Worm (Caenorhabditis elegans) whole organism, L4 larva: Measurements from ENCODE around the gene egl-9.

Source experiments
- F37D6.2 ChIP-seq: sonication (generic microtip); optimal IDR thresholded peaks from 2 replicates; lab custom pipeline; 2016; ENCODE audit warnings: mild to moderate bottlenecking, missing genetic modification characterization, missing compliant biosample characterization
- F44E2.7 ChIP-seq: fragments of 200-800 bp; sonication (Bioruptor generic); IDR thresholded peaks from 2 replicates; pipeline ENCODE4 v2.1.2; 2022; ENCODE audit warnings: missing genetic modification characterization, missing compliant biosample characterization
- T20F7.1 ChIP-seq: fragments of 200-800 bp; sonication (Bioruptor generic); optimal IDR thresholded peaks from 2 replicates; lab custom pipeline; 2018; ENCODE audit warnings: mild to moderate bottlenecking, missing genetic modification characterization, missing compliant biosample characterization
- T26A8.4 ChIP-seq: fragments of 200-800 bp; sonication (Bioruptor generic); IDR thresholded peaks from 2 replicates; pipeline ENCODE4 v1.3.6; 2022; ENCODE audit warnings: missing genetic modification characterization, missing compliant biosample characterization
- Y48G9A.11 ChIP-seq: fragments of 200-800 bp; sonication (Bioruptor generic); IDR thresholded peaks from 2 replicates; pipeline ENCODE4 v1.3.6; 2022; ENCODE audit warnings: missing genetic modification reagents, missing genetic modification characterization, missing compliant biosample characterization
- ZK546.5 ChIP-seq, 2 experiments: sonication (generic microtip); optimal IDR thresholded peaks; 2 replicates each; lab custom pipeline; 2017; ENCODE audit warnings: missing biosample characterization in 2 of 2, missing genetic modification characterization in 2 of 2
- aha-1 ChIP-seq: fragments of 150-350 bp; peaks from one replicate; lab custom pipeline; 2014; ENCODE audit warnings: missing biosample characterization, missing genetic modification characterization
- ceh-20 ChIP-seq: fragments of 200-800 bp; sonication (Bioruptor generic); IDR thresholded peaks from 2 replicates; pipeline ENCODE4 v1.3.6; 2022; ENCODE audit warnings: missing genetic modification reagents, missing genetic modification characterization, missing compliant biosample characterization
- ceh-32 ChIP-seq: sonication (generic microtip); optimal IDR thresholded peaks from 2 replicates; lab custom pipeline; 2016; ENCODE audit warnings: mild to moderate bottlenecking, missing genetic modification characterization, missing compliant biosample characterization; ENCODE audit not compliant: poor library complexity
- ceh-44 ChIP-seq: fragments of 200-800 bp; sonication (Bioruptor generic); IDR thresholded peaks from 2 replicates; pipeline ENCODE4 v1.3.6; 2022; ENCODE audit warnings: missing genetic modification reagents, missing genetic modification characterization, missing compliant biosample characterization
- ceh-62 ChIP-seq: sonication (generic microtip); optimal IDR thresholded peaks from 2 replicates; lab custom pipeline; 2017; ENCODE audit warnings: missing biosample characterization, missing genetic modification characterization
- ces-1 ChIP-seq: fragments of 150-350 bp; sonication (generic microtip); optimal IDR thresholded peaks from 4 replicates; lab custom pipeline; 2014; ENCODE audit warnings: missing biosample characterization, missing genetic modification reagents, missing genetic modification characterization
- cey-2 ChIP-seq: sonication (generic microtip); optimal IDR thresholded peaks from 3 replicates; lab custom pipeline; 2017; ENCODE audit warnings: missing genetic modification characterization, mild to moderate bottlenecking, missing compliant biosample characterization, antibody characterized with exemption, borderline replicate concordance; ENCODE audit not compliant: insufficient read depth
- daf-19 ChIP-seq: fragments of 200-800 bp; sonication (Bioruptor generic); conservative IDR thresholded peaks from 2 replicates; pipeline ENCODE4 v1.3.6; 2022; ENCODE audit warnings: missing genetic modification characterization, missing compliant biosample characterization
- dmd-8 ChIP-seq: fragments of 200-800 bp; sonication (Bioruptor generic); IDR thresholded peaks from 2 replicates; pipeline ENCODE4 v1.3.6; 2022; ENCODE audit warnings: missing genetic modification characterization, missing compliant biosample characterization
- dpl-1 ChIP-seq: fragments of 150-350 bp; optimal IDR thresholded peaks from 2 replicates; lab custom pipeline; 2014; ENCODE audit warnings: missing biosample characterization, missing genetic modification reagents, missing genetic modification characterization
- dve-1 ChIP-seq: sonication (generic microtip); optimal IDR thresholded peaks from 2 replicates; lab custom pipeline; 2017; ENCODE audit warnings: antibody characterized with exemption, mild to moderate bottlenecking, missing genetic modification characterization, missing compliant biosample characterization; ENCODE audit not compliant: insufficient read depth
- fkh-10 ChIP-seq: fragments of 150-350 bp; optimal IDR thresholded peaks from 2 replicates; lab custom pipeline; 2014; ENCODE audit warnings: missing biosample characterization, missing genetic modification reagents, missing genetic modification characterization
- fos-1 ChIP-seq: fragments of 150-350 bp; optimal IDR thresholded peaks from 2 replicates; lab custom pipeline; 2014; ENCODE audit warnings: missing biosample characterization, missing genetic modification characterization
- lin-1 ChIP-seq: fragments of 200-800 bp; sonication (Bioruptor generic); IDR thresholded peaks from 2 replicates; pipeline ENCODE4 v1.3.6; 2022; ENCODE audit warnings: missing genetic modification reagents, missing genetic modification characterization, missing compliant biosample characterization
- lin-13 ChIP-seq: fragments of 150-350 bp; optimal IDR thresholded peaks from 2 replicates; lab custom pipeline; 2014; ENCODE audit warnings: missing biosample characterization, missing genetic modification reagents, missing genetic modification characterization
- lin-38 ChIP-seq: fragments of 200-800 bp; sonication (Bioruptor generic); IDR thresholded peaks from 2 replicates; pipeline ENCODE4 v1.3.6; 2022; ENCODE audit warnings: missing genetic modification reagents, missing genetic modification characterization, missing compliant biosample characterization
- lin-39 ChIP-seq: fragments of 150-350 bp; optimal IDR thresholded peaks from 2 replicates; lab custom pipeline; 2014; ENCODE audit warnings: missing biosample characterization, missing genetic modification reagents, missing genetic modification characterization
- mes-2 ChIP-seq: sonication (generic microtip); optimal IDR thresholded peaks from 2 replicates; lab custom pipeline; 2016; ENCODE audit warnings: missing genotype, mild to moderate bottlenecking, missing genetic modification characterization, missing compliant biosample characterization; ENCODE audit not compliant: poor library complexity, severe bottlenecking
- nhr-28 ChIP-seq: fragments of 150-350 bp; optimal IDR thresholded peaks from 2 replicates; lab custom pipeline; 2014; ENCODE audit warnings: missing biosample characterization, missing genetic modification characterization
- php-3 ChIP-seq: fragments of 200-800 bp; sonication (Bioruptor generic); IDR thresholded peaks from 2 replicates; pipeline ENCODE4 v1.3.6; 2022; ENCODE audit warnings: missing genetic modification reagents, missing genetic modification characterization, missing compliant biosample characterization
- rbr-2 ChIP-seq: sonication (generic microtip); optimal IDR thresholded peaks from 2 replicates; lab custom pipeline; 2016; ENCODE audit warnings: missing genotype, missing genetic modification characterization, missing compliant biosample characterization
- skn-1 ChIP-seq: fragments of 150-350 bp; optimal IDR thresholded peaks from 2 replicates; lab custom pipeline; 2014; ENCODE audit warnings: missing biosample characterization, missing genetic modification characterization
- snpc-1.2 ChIP-seq: fragments of 200-800 bp; sonication (Bioruptor generic); IDR thresholded peaks from 2 replicates; pipeline ENCODE4 v1.3.6; 2022; ENCODE audit warnings: missing genetic modification reagents, missing genetic modification characterization, missing compliant biosample characterization
- snpc-4 ChIP-seq: fragments of 150-350 bp; optimal IDR thresholded peaks from 2 replicates; lab custom pipeline; 2014; ENCODE audit warnings: missing biosample characterization, missing genetic modification characterization
- spr-1 ChIP-seq: sonication (generic microtip); optimal IDR thresholded peaks from 2 replicates; lab custom pipeline; 2016; ENCODE audit warnings: mild to moderate bottlenecking, missing genetic modification characterization, missing compliant biosample characterization
- spr-3 ChIP-seq: fragments of 200-800 bp; sonication (Bioruptor generic); optimal IDR thresholded peaks from 2 replicates; lab custom pipeline; 2018; ENCODE audit warnings: mild to moderate bottlenecking, missing genetic modification characterization, missing compliant biosample characterization
- tag-97 ChIP-seq: fragments of 200-800 bp; sonication (Bioruptor generic); IDR thresholded peaks from 2 replicates; pipeline ENCODE4 v1.3.6; 2022; ENCODE audit warnings: missing genetic modification characterization, missing compliant biosample characterization
- tra-1 ChIP-seq: fragments of 200-800 bp; sonication (Bioruptor generic); IDR thresholded peaks from 2 replicates; pipeline ENCODE4 v1.3.6; 2022; ENCODE audit warnings: missing genetic modification reagents, missing genetic modification characterization, missing compliant biosample characterization
- unc-130 ChIP-seq: sonication (generic microtip); optimal IDR thresholded peaks from 2 replicates; lab custom pipeline; 2016; ENCODE audit warnings: missing genetic modification reagents, missing genetic modification characterization, missing compliant biosample characterization
- unc-62 ChIP-seq, 3 experiments: fragments of 150-350 bp in 1 of 3; sonication (generic microtip); optimal IDR thresholded peaks in 2 of 3; peaks in 1 of 3; 1 replicate in 1 of 3; 2 replicates in 2 of 3; lab custom pipeline; 2014 to 2017; ENCODE audit warnings: missing biosample characterization in 3 of 3, missing genetic modification characterization in 3 of 3, missing genetic modification reagents in 3 of 3, missing genotype in 1 of 3
- vab-7 ChIP-seq: fragments of 200-800 bp; sonication (Bioruptor generic); IDR thresholded peaks from 2 replicates; pipeline ENCODE4 v1.3.6; 2022; ENCODE audit warnings: missing genetic modification reagents, missing genetic modification characterization, missing compliant biosample characterization
- zip-11 ChIP-seq: fragments of 200-800 bp; sonication (Bioruptor generic); IDR thresholded peaks from 2 replicates; pipeline ENCODE4 v1.3.6; 2022; ENCODE audit warnings: missing genetic modification characterization, missing compliant biosample characterization

egl-9 gene

ce11 chrV:10456801-10457200 is 11.5 kb upstream of the egl-9 start:
- TF ChIP-seq snpc-1.2 (GFP tag; lab: Robert Waterston, UW) = 0 out of 2 replicates have a peak, but pooled peaks have one; percentile 46

ce11 chrV:10457247-10457646 is 11.1 kb upstream of the egl-9 start, which contains the start of gene F22E12.1:
Gene F22E12.1 (minus strand): TSS chrV:10457347.
- TF ChIP-seq spr-1 (tag; lab: Kevin White, UChicago) (no peak), tra-1 (no peak), cey-2 (tag; lab: Kevin White, UChicago) (no peak)

DNA sequence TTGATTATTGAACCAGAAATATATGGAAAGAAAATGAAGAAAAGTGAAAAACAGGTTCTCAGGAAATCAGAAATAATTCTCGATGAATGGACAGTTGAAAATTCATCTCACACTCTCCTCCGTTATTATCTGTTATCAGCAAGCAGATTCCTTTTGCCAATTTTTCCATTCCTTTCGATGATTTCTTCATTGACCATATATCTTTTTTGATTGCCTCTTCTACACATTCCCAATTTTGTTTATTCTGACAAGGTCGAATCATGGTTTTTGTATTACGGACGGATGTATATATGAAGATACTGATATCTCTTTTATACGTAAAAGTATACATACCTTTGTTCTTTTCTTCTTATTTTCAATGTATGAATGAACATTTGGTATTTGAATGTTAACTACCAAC is 7.6 kb upstream of the egl-9 start:
- no peak for TF ChIP-seq Y48G9A.11 (GFP tag; lab: Robert Waterston, UW)
- TF ChIP-seq unc-62 (GFP tag; optimal IDR thresholded peaks at IDR 0.05 in 1 of 2; lab: Kevin White, UChicago) = peak in 1 of 2 experiments; percentile 82
- no peak for TF ChIP-seq unc-62 (tag; optimal IDR thresholded peaks at IDR 0.05; lab: Kevin White, UChicago)
- TF ChIP-seq nhr-28 (tag; lab: Kevin White, UChicago) = peak; percentile 4

- peak in 1 of 2 experiments; percentile 94 for TF ChIP-seq unc-62 (GFP tag; optimal IDR thresholded peaks at IDR 0.05 in 1 of 2; lab: Kevin White, UChicago)
- TF ChIP-seq unc-62 (tag; optimal IDR thresholded peaks at IDR 0.05; lab: Kevin White, UChicago) = no peak
- no peak for TF ChIP-seq lin-39 (tag; lab: Kevin White, UChicago)
Observed at ce11 chrV:10462066-10462465, 6.3 kb upstream of the egl-9 start, which contains the start of gene chw-1. Gene chw-1 (plus strand): TSS chrV:10462282.

DNA sequence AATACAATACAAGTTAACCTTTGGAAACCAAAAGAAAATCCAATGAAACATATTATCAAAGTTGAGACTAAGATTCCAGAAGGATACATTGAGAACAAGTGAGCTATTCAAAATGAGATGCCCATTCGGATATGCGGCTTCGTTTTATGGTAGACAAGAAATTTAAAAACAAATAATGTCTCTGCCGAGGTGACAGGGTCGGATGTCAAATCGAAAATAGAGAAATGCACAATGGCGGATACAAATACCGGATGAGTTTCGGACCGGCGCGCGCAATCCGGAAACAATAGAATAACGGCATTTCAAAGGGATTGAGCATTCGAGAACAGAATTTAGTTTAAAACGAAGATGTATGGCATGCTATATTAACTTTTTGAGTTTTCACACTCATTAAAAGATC is 5.0 kb upstream of the egl-9 start, which contains the start of gene F22E12.3:
Gene F22E12.3, minus strand, starts transcription at position 101 of the 400 bp plus-strand sequence.
- TF ChIP-seq lin-1 (GFP tag; lab: Robert Waterston, UW) (no peak), fos-1 (tag; lab: Kevin White, UChicago) (no peak), tag-97 (no peak), ces-1 (GFP tag; lab: Kevin White, UChicago) (no peak), lin-39 (tag; lab: Kevin White, UChicago) (no peak), snpc-4 (no peak), daf-19 (GFP tag; lab: Robert Waterston, UW) (no peak), php-3 (GFP tag; lab: Robert Waterston, UW) (no peak), ZK546.5 (tag; optimal IDR thresholded peaks at IDR 0.05; lab: Kevin White, UChicago) (no peak), F44E2.7 (GFP tag; lab: Robert Waterston, UW) (no peak), ceh-20 (no peak)
- TF ChIP-seq, all 104 proteins: peak for 0

- TF ChIP-seq aha-1 = peak; percentile 27
- no peak for TF ChIP-seq T26A8.4
Observed at ce11 chrV:10464160-10464559, 4.2 kb upstream of the egl-9 start.

- TF ChIP-seq F37D6.2 (tag; lab: Kevin White, UChicago) (no peak), ZK546.5 (tag; optimal IDR thresholded peaks at IDR 0.05; lab: Kevin White, UChicago) (no peak), dve-1 (tag; lab: Kevin White, UChicago) (no peak), mes-2 (tag; lab: Kevin White, UChicago) (no peak), zip-11 (no peak), unc-130 (GFP tag; lab: Kevin White, UChicago) (no peak), spr-3 (no peak), lin-13 (GFP tag; lab: Kevin White, UChicago) (no peak), ceh-32 (tag; lab: Kevin White, UChicago) (no peak), fkh-10 (GFP tag; lab: Kevin White, UChicago) (no peak), aha-1 (peak; percentile 86), lin-38 (no peak), snpc-1.2 (GFP tag; lab: Robert Waterston, UW) (no peak), ceh-44 (no peak), ces-1 (GFP tag; lab: Kevin White, UChicago) (no peak), dpl-1 (GFP tag; lab: Kevin White, UChicago) (no peak), rbr-2 (tag; lab: Kevin White, UChicago) (no peak), cey-2 (tag; lab: Kevin White, UChicago) (no peak), T20F7.1 (GFP tag; lab: Kevin White, UChicago) (no peak), ceh-62 (tag; lab: Kevin White, UChicago) (no peak), skn-1 (tag; lab: Kevin White, UChicago) (no peak), vab-7 (no peak), spr-1 (tag; lab: Kevin White, UChicago) (no peak), dmd-8 (GFP tag; lab: Robert Waterston, UW) (no peak)
Observed at ce11 chrV:10464746-10465145, 3.6 kb upstream of the egl-9 start.
